Worm (Caenorhabditis elegans): Measurements from ENCODE around the gene R08A2.5.

R08A2.5 gene

DNA sequence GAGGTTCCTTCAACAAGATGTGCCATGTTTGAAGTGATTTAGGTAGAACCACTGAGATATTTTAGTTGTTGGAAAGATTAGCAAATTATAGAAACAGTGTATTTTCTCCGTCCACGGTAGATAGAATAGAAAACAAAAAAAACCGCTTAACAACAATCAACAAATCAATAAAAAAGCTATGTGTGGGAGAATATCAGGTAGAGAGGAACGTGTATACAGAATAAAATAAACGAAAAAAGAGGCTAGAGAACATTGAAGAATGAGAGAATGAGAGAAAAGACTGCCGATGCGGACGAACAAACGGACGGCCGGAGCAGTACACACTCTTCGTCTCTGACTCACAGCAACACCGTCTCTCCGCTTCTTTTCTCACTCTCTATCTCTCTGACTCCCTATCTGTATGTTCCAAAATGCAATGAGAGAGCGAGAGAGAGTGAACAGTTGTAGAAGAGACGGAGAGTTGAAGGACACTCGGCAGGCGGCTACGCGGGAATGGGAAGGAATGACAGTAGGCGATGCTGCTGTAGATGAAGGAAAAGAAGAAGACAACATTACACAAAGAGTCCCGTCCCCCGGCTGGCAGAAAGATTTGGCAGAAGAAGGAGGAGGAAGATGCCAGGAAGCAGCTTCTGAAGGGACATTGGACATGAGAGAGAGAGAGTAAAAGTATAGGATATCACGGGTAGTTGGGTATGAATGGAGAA lies 15.7 kb upstream of the R08A2.5 start, which contains the start of gene unc-112 (continued):
- TF ChIP-seq B0336.3 (GFP tag; IDR thresholded peaks at IDR 0.05) = peak; percentile 61; the same call in 1 of the 2 replicates
- TF ChIP-seq lir-1 (GFP tag; conservative IDR thresholded peaks at IDR 0.05) = no peak
- TF ChIP-seq tbx-9 (tag; optimal IDR thresholded peaks at IDR 0.05; ENCODE audit: borderline replicate concordance) = no peak
- TF ChIP-seq ztf-6 (GFP tag; IDR thresholded peaks at IDR 0.05) = no peak
- no peak for TF ChIP-seq Y56A3A.18 (GFP tag; IDR thresholded peaks at IDR 0.05)
- no peak for TF ChIP-seq F33H1.4 (GFP tag; IDR thresholded peaks at IDR 0.05)
- peak; percentile 48 for TF ChIP-seq ztf-18 (tag; optimal IDR thresholded peaks at IDR 0.05)
- no peak for TF ChIP-seq C06A6.2 (GFP tag; conservative IDR thresholded peaks at IDR 0.05)
- peak; percentile 37; the same call in 1 of the 2 replicates for TF ChIP-seq rcor-1 (GFP tag; IDR thresholded peaks at IDR 0.05)
- no peak for TF ChIP-seq madf-8 (GFP tag; conservative IDR thresholded peaks at IDR 0.05)
- 0 out of 2 replicates have a peak, but pooled peaks have one; percentile 26 for TF ChIP-seq K11D2.4 (GFP tag; IDR thresholded peaks at IDR 0.05)
- TF ChIP-seq F22D6.2 (tag; optimal IDR thresholded peaks at IDR 0.05) = no peak
- no peak for TF ChIP-seq nfya-2 (GFP tag; IDR thresholded peaks at IDR 0.05)
- TF ChIP-seq lin-40 (tag; optimal IDR thresholded peaks at IDR 0.05) = no peak
- TF ChIP-seq T26A5.8 (tag; optimal IDR thresholded peaks at IDR 0.05) = no peak
- TF ChIP-seq athp-1 (tag; optimal IDR thresholded peaks at IDR 0.05) = no peak
- TF ChIP-seq sdz-38 (tag; optimal IDR thresholded peaks at IDR 0.05) = no peak
- no peak for TF ChIP-seq rec-8 (tag; optimal IDR thresholded peaks at IDR 0.05)
- no peak for TF ChIP-seq cebp-1 (GFP tag; IDR thresholded peaks at IDR 0.05)
- peak; percentile 73 for TF ChIP-seq cebp-1 (tag; optimal IDR thresholded peaks at IDR 0.05)
- no peak for TF ChIP-seq akir-1 (GFP tag; optimal IDR thresholded peaks at IDR 0.05)
- TF ChIP-seq sea-2 (GFP tag; IDR thresholded peaks at IDR 0.05) = no peak
- no peak for TF ChIP-seq F10E7.11 (tag; optimal IDR thresholded peaks at IDR 0.05)
- no peak for TF ChIP-seq dpl-1 (GFP tag; optimal IDR thresholded peaks at IDR 0.05)
- no peak for TF ChIP-seq lag-1 (GFP tag; IDR thresholded peaks at IDR 0.05)
- TF ChIP-seq F39B2.1 (GFP tag; IDR thresholded peaks at IDR 0.05) = no peak
- TF ChIP-seq attf-3 (GFP tag; conservative IDR thresholded peaks at IDR 0.05) = no peak
- TF ChIP-seq dox-1 (GFP tag; IDR thresholded peaks at IDR 0.05) = peak; percentile 90
- TF ChIP-seq B0019.2 (GFP tag; conservative IDR thresholded peaks at IDR 0.05) = no peak
- 0 out of 2 replicates have a peak, but pooled peaks have one; percentile 12 for TF ChIP-seq egl-44 (GFP tag; IDR thresholded peaks at IDR 0.05)
- TF ChIP-seq bed-1 (GFP tag; IDR thresholded peaks at IDR 0.05) = no peak
- peak; percentile 62 for TF ChIP-seq ceh-27 (GFP tag; optimal IDR thresholded peaks at IDR 0.05)
- TF ChIP-seq Y53G8AR.9 (GFP tag; conservative IDR thresholded peaks at IDR 0.05) = no peak
- TF ChIP-seq ceh-100 (GFP tag; IDR thresholded peaks at IDR 0.05) = no peak
- TF ChIP-seq zfh-2 (GFP tag; conservative IDR thresholded peaks at IDR 0.05) = peak; percentile 97
- TF ChIP-seq K12H6.12 (tag; optimal IDR thresholded peaks at IDR 0.05) = peak; percentile 84
- TF ChIP-seq F57C9.4 (tag; optimal IDR thresholded peaks at IDR 0.05) = no peak
- no peak for TF ChIP-seq ceh-79 (tag; optimal IDR thresholded peaks at IDR 0.05)
- no peak for TF ChIP-seq nhr-27 (tag; optimal IDR thresholded peaks at IDR 0.05)
- TF ChIP-seq nhr-90 (tag; optimal IDR thresholded peaks at IDR 0.05) = no peak
- TF ChIP-seq rpc-1 (optimal IDR thresholded peaks at IDR 0.05) = no peak
- no peak for TF ChIP-seq rpc-1 (tag; optimal IDR thresholded peaks at IDR 0.05)
- no peak for TF ChIP-seq B0261.1 (tag; optimal IDR thresholded peaks at IDR 0.05)
- TF ChIP-seq hmg-20 (GFP tag; IDR thresholded peaks at IDR 0.05) = peak; percentile 59; the same call in 1 of the 2 replicates
- TF ChIP-seq ztf-3 (GFP tag; optimal IDR thresholded peaks at IDR 0.05) = no peak
- no peak for TF ChIP-seq him-1 (tag; optimal IDR thresholded peaks at IDR 0.05)
- TF ChIP-seq chd-7 (tag; optimal IDR thresholded peaks at IDR 0.05) = no peak
- no peak for TF ChIP-seq aptf-3 (GFP tag; IDR thresholded peaks at IDR 0.05)
- TF ChIP-seq lsy-27 (tag; optimal IDR thresholded peaks at IDR 0.05; ENCODE audit: borderline replicate concordance, insufficient read depth) = no peak

All from whole organism, young adult.